Fruit fly (Drosophila melanogaster): ENCODE data around the gene ldd.

The ldd gene

dm6 chrX:21123499-21123898 is at the start of gene ldd:
Gene ldd (plus strand): TSS chrX:21123634.
- TF ChIP-seq noc (tag; optimal IDR thresholded peaks at IDR 0.05) = no peak

DNA sequence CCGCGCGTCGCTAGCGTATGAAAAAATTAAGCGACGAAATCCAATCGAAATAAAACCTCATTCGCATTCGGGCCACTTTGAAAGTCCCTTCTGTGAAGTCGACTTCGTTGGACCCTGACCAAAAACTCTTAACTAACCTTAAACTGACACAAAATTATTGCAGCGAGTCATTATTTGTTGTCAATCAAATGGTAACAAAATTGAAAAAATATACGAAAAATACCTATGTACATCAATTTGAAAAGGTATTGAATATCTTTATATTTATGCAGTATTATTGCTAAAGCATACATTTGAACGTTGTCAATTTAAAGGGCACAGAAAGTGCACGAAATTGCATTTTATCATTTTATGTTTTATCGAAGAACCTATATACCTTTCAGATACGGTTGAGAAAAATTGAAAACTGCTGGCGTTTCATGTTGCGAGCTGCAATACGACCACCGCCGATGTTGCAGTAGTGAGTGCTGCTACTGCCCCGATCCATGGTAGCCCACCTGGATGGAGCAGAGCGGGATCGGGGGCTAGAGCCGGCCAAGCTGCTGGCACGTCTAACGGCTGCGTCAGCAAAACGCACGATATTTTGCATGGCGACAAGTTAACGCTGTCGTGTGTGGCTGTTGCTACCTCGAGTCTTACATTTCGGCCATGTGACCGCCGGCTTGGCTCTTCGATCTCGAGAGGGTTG is 49.6 kb upstream of the ldd start:
- TF ChIP-seq noc (tag; optimal IDR thresholded peaks at IDR 0.05) = no peak

DNA sequence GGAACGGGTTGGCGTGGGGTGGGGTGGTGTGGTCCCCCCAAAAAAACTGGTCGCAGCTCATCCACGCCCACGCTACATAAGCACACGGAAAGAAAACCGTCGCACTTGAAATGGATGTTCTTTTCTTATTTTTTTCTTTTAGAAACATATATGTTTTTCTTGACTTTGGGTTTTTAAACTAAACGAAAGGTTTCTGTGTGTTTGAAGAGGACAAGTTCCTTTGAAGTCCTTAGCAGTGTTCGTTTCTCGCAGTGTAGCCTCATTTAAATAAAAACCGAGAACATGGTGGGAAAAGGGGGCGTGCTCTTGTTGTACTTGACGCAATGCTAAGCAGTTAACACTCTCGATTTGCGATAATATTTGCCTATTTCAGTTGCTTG is 49.1 kb upstream of the ldd start:
- TF ChIP-seq noc (tag; optimal IDR thresholded peaks at IDR 0.05) = no peak

DNA sequence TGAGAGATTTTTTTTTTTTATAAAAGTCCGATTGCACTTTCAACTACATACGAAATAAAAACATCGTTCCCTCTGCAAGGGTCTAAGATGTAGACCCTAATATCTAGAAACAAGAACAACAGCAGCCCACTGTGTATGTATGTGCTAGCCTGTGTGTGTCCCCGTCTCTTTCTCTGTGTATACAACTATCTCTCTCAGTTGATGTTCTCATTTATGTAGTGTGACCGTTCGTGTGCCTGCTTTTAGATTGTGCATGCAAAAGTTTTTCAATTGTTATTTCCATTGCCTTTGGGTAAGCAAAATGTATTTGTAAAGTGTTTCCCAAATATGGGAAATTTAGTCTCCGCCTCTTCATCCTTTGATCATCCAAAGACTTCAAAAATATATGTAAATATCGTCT is 43.1 kb upstream of the ldd start:
- TF ChIP-seq noc (tag; optimal IDR thresholded peaks at IDR 0.05) = no peak

- TF ChIP-seq noc (tag; optimal IDR thresholded peaks at IDR 0.05) = no peak
These were observed 40.2 kb upstream of the ldd start for dm6 chrX:21083246-21083645.

dm6 chrX:21093544-21093943 is 29.9 kb upstream of the ldd start, which contains the start of gene stg1:
Gene stg1 (plus strand): TSS chrX:21093844.
- no peak for TF ChIP-seq noc (tag; optimal IDR thresholded peaks at IDR 0.05)

DNA sequence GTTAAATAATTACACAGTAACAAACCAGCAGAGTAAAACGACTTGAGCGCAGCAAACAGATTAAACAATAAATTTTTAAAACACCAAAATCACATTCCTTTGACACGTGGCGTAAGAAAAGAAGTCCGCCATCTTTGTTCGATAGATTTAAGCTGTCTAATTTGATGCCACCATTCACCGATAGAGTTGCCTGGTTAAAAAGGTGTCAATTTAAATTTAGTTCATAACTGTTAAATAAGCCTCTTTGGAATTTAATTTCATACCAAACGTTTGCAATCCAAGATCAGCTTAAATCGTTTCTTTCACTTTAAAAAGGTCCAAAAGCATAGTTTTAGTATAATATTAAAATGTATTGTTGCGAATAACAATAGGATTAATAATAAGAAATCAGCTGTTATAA is 21.3 kb upstream of the ldd start, which contains the start of gene CG15446:
CG15446 (minus strand) TSS at position 101 of the 400 bp plus-strand sequence.
- TF ChIP-seq noc (tag; optimal IDR thresholded peaks at IDR 0.05) = no peak

DNA sequence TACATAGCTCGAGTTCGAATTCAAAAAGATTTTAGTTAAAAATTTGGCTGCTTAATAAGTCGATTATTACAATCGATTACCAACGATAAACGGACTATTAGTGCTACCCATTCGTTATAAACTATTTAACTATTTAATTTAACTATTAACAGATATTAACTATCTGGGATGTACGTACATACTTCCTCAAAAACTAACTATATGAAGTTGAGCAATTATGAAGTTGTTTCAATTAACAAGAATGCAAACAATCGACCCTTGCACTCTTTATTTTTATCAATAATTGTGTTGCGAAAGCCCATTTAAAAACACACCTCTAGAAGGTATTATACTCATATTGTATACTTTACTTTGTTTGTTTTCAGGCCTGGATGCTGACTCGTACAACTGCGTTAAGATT is 17.2 kb upstream of the ldd start, which contains the start of gene CG1503:
CG1503 (minus strand) TSS at position 101 of the 400 bp plus-strand sequence.
- no peak for TF ChIP-seq noc (tag; optimal IDR thresholded peaks at IDR 0.05)

dm6 chrX:21116864-21117464 is 6.5 kb upstream of the ldd start, which contains the start of the genes unc and CG15445:
Gene unc (minus strand): TSS chrX:21116914.
Gene CG15445 (plus strand): TSS chrX:21117159.
- TF ChIP-seq noc (tag; optimal IDR thresholded peaks at IDR 0.05) = no peak

DNA sequence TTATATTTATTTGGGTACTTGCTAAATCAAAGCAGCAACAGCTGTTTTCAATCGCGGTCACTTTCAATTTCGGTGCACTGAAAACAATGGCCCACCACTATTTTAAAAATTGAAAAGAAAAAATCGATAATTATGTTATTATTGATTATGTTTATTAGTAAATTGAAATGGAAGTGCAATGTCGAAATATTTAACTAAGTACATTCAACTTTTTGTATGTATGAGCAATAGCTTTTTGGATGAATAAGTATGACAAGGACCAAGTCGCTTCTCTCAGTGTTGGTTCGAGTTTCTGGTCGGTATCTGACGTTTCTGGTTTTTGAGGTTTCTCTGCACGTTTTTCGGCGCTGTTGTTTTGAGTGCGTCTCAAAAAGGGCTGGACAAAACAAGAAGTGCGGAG is 742 bp downstream of the ldd start:
- peak; percentile 47 for TF ChIP-seq noc (tag; optimal IDR thresholded peaks at IDR 0.05)

- no peak for TF ChIP-seq noc (tag; optimal IDR thresholded peaks at IDR 0.05)
These were observed 2.6 kb downstream of the ldd start for dm6 chrX:21125966-21126553.

- TF ChIP-seq noc (tag; optimal IDR thresholded peaks at IDR 0.05) = no peak
These were observed 3.4 kb downstream of the ldd start for dm6 chrX:21126790-21127189.

dm6 chrX:21127267-21127666 is 3.8 kb downstream of the ldd start:
- TF ChIP-seq noc (tag; optimal IDR thresholded peaks at IDR 0.05) = peak; percentile 49

- no peak for TF ChIP-seq noc (tag; optimal IDR thresholded peaks at IDR 0.05)
These were observed 23.5 kb downstream of the ldd start, which contains the start of gene CG45154 for dm6 chrX:21146941-21147340. Gene CG45154 (minus strand): TSS chrX:21147041.
